Worm (Caenorhabditis elegans): ENCODE data around the gene eat-4.
"Not testable (repeated sequence)": the region's sequence is repeated elsewhere in the genome, so short reads cannot be mapped to it uniquely, and the experiment has no call there.

DNA sequence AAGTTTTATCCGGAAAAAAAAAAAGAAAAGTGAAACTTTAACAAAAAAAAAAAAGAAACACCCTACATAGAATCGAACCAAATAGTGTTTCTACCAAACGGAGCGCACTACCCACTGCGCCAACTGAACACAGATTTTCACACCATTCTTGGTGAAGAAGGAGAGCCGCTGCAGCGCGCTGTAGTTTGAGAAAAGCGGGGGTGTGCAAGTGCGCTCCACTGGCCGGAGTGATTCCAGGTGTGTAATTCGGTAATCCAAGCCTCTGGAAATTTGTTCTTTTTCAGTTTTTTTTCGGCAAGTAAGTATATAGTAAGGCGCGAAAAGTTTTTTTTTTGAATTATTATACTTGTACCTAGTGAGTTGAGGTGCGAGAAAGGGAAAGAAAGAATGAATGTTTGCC, 25.8 kb upstream of the eat-4 start:
- not testable (repeated sequence) for TF ChIP-seq nhr-237 (tag; optimal IDR thresholded peaks at IDR 0.05); lin-39 (tag; optimal IDR thresholded peaks at IDR 0.05); snpc-4 (tag; optimal IDR thresholded peaks at IDR 0.05); nhr-11 (tag; optimal IDR thresholded peaks at IDR 0.05); peb-1 (tag; optimal IDR thresholded peaks at IDR 0.05); ama-1 (optimal IDR thresholded peaks at IDR 0.05); ceh-82 (tag; optimal IDR thresholded peaks at IDR 0.05); elt-1 (tag; optimal IDR thresholded peaks at IDR 0.05)

Measured in whole organism, L2 larva.